Worm (Caenorhabditis elegans) whole organism, L3 larva: ENCODE measurements around the gene tbc-17.

Source experiments
- R02D3.7 ChIP-seq: fragments of 150-350 bp; optimal IDR thresholded peaks from 2 replicates; lab custom pipeline; 2014; ENCODE audit warnings: missing biosample characterization, missing genetic modification characterization
- ZK546.5 ChIP-seq: sonication (generic microtip); optimal IDR thresholded peaks from 2 replicates; lab custom pipeline; 2017; ENCODE audit warnings: missing biosample characterization, missing genetic modification characterization
- aly-2 ChIP-seq: fragments of 150-350 bp; optimal IDR thresholded peaks from 2 replicates; lab custom pipeline; 2014; ENCODE audit warnings: missing biosample characterization, missing genetic modification characterization
- ama-1 ChIP-seq: fragments of 150-350 bp; optimal IDR thresholded peaks from 2 replicates; lab custom pipeline; 2018
- ceh-16 ChIP-seq: sonication (generic microtip); optimal IDR thresholded peaks from 2 replicates; lab custom pipeline; 2017; ENCODE audit warnings: missing biosample characterization, missing genetic modification characterization
- ceh-28 ChIP-seq: fragments of 150-350 bp; optimal IDR thresholded peaks from 2 replicates; lab custom pipeline; 2014; ENCODE audit warnings: missing biosample characterization, missing genetic modification reagents, missing genetic modification characterization
- ceh-82 ChIP-seq: fragments of 150-350 bp; optimal IDR thresholded peaks from 2 replicates; lab custom pipeline; 2014; ENCODE audit warnings: missing biosample characterization, missing genetic modification characterization
- ceh-9 ChIP-seq: sonication (generic microtip); optimal IDR thresholded peaks from 2 replicates; lab custom pipeline; 2018; ENCODE audit warnings: missing biosample characterization, missing genetic modification characterization
- daf-12 ChIP-seq: fragments of 150-350 bp; optimal IDR thresholded peaks from 2 replicates; lab custom pipeline; 2014; ENCODE audit warnings: missing biosample characterization, missing genetic modification reagents, missing genetic modification characterization
- egl-27 ChIP-seq: sonication (generic microtip); optimal IDR thresholded peaks from 4 replicates; lab custom pipeline; 2017; ENCODE audit warnings: missing biosample characterization, missing genetic modification reagents, missing genetic modification characterization
- egl-5 ChIP-seq: fragments of 150-350 bp; optimal IDR thresholded peaks from 2 replicates; lab custom pipeline; 2017; ENCODE audit warnings: missing biosample characterization, missing genetic modification reagents, missing genetic modification characterization, inconsistent platforms
- elt-1 ChIP-seq: fragments of 150-350 bp; optimal IDR thresholded peaks from 2 replicates; lab custom pipeline; 2014; ENCODE audit warnings: missing biosample characterization, missing genetic modification characterization
- elt-2 ChIP-seq: sonication (generic microtip); optimal IDR thresholded peaks from 2 replicates; lab custom pipeline; 2016; ENCODE audit warnings: missing genetic modification reagents, mild to moderate bottlenecking, missing genetic modification characterization, missing compliant biosample characterization
- elt-3 ChIP-seq, 3 experiments: fragments of 150-350 bp in 1 of 3; sonication (generic microtip) in 2 of 3; optimal IDR thresholded peaks; 2 replicates in 2 of 3; 4 replicates in 1 of 3; lab custom pipeline; 2014 to 2017; ENCODE audit warnings: missing biosample characterization in 3 of 3, missing genetic modification characterization in 3 of 3
- eor-1 ChIP-seq, 2 experiments: fragments of 150-350 bp; optimal IDR thresholded peaks; 2 replicates each; lab custom pipeline; 2014 to 2018; ENCODE audit warnings: missing biosample characterization in 2 of 2, missing genetic modification characterization in 2 of 2
- fkh-10 ChIP-seq: sonication (generic microtip); optimal IDR thresholded peaks from 2 replicates; lab custom pipeline; 2017; ENCODE audit warnings: missing biosample characterization, missing genetic modification reagents, missing genetic modification characterization
- fkh-2 ChIP-seq: fragments of 150-350 bp; optimal IDR thresholded peaks from 2 replicates; lab custom pipeline; 2014; ENCODE audit warnings: missing biosample characterization, missing genetic modification reagents, missing genetic modification characterization
- hmg-11 ChIP-seq: sonication (generic microtip); optimal IDR thresholded peaks from 2 replicates; lab custom pipeline; 2016; ENCODE audit warnings: missing genetic modification characterization, missing compliant biosample characterization
- lin-15B ChIP-seq: fragments of 150-350 bp; optimal IDR thresholded peaks from 2 replicates; lab custom pipeline; 2014; ENCODE audit warnings: missing biosample characterization, missing genetic modification characterization
- lin-39 ChIP-seq: fragments of 150-350 bp; optimal IDR thresholded peaks from 2 replicates; lab custom pipeline; 2018; ENCODE audit warnings: missing biosample characterization, missing genetic modification reagents, missing genetic modification characterization
- lsy-12 ChIP-seq: sonication (generic microtip); optimal IDR thresholded peaks from 2 replicates; lab custom pipeline; 2016; ENCODE audit warnings: mild to moderate bottlenecking, missing genetic modification characterization, missing compliant biosample characterization
- mdl-1 ChIP-seq: fragments of 150-350 bp; optimal IDR thresholded peaks from 2 replicates; lab custom pipeline; 2014; ENCODE audit warnings: missing biosample characterization, missing genetic modification characterization
- nfya-1 ChIP-seq: sonication (generic microtip); optimal IDR thresholded peaks from 2 replicates; lab custom pipeline; 2017; ENCODE audit warnings: missing genetic modification characterization, mild to moderate bottlenecking, missing compliant biosample characterization, antibody characterized with exemption, moderate library complexity; ENCODE audit not compliant: insufficient read depth
- nhr-11 ChIP-seq: fragments of 150-350 bp; optimal IDR thresholded peaks from 2 replicates; lab custom pipeline; 2014; ENCODE audit warnings: missing biosample characterization, missing genetic modification characterization
- nhr-12 ChIP-seq: fragments of 150-350 bp; optimal IDR thresholded peaks from 2 replicates; lab custom pipeline; 2014; ENCODE audit warnings: missing biosample characterization, missing genetic modification characterization
- nhr-23 ChIP-seq: fragments of 150-350 bp; optimal IDR thresholded peaks from 2 replicates; lab custom pipeline; 2014; ENCODE audit warnings: missing biosample characterization, missing genetic modification reagents, missing genetic modification characterization
- nhr-237 ChIP-seq: fragments of 150-350 bp; optimal IDR thresholded peaks from 2 replicates; lab custom pipeline; 2014; ENCODE audit warnings: missing biosample characterization, missing genetic modification characterization
- nhr-25 ChIP-seq: sonication (generic microtip); optimal IDR thresholded peaks from 2 replicates; lab custom pipeline; 2017; ENCODE audit warnings: missing biosample characterization, missing genetic modification characterization
- nhr-28 ChIP-seq: fragments of 150-350 bp; optimal IDR thresholded peaks from 2 replicates; lab custom pipeline; 2014; ENCODE audit warnings: missing biosample characterization, missing genetic modification characterization
- nhr-43 ChIP-seq: sonication (generic microtip); optimal IDR thresholded peaks from 2 replicates; lab custom pipeline; 2016; ENCODE audit warnings: mild to moderate bottlenecking, missing genetic modification characterization, missing compliant biosample characterization; ENCODE audit not compliant: poor library complexity, severe bottlenecking
- nhr-77 ChIP-seq: fragments of 150-350 bp; optimal IDR thresholded peaks from 2 replicates; lab custom pipeline; 2014; ENCODE audit warnings: missing biosample characterization, missing genetic modification characterization
- sea-2 ChIP-seq: fragments of 150-350 bp; sonication (generic microtip); optimal IDR thresholded peaks from 4 replicates; lab custom pipeline; 2014; ENCODE audit warnings: missing biosample characterization, missing genetic modification reagents, missing genetic modification characterization
- skn-1 ChIP-seq: fragments of 150-350 bp; optimal IDR thresholded peaks from 2 replicates; lab custom pipeline; 2014; ENCODE audit warnings: missing biosample characterization, missing genetic modification characterization
- snpc-4 ChIP-seq: fragments of 150-350 bp; optimal IDR thresholded peaks from 2 replicates; lab custom pipeline; 2014; ENCODE audit warnings: missing biosample characterization, missing genetic modification characterization
- unc-39 ChIP-seq: sonication (generic microtip); optimal IDR thresholded peaks from 4 replicates; lab custom pipeline; 2017; ENCODE audit warnings: missing biosample characterization, missing genetic modification characterization
- unc-62 ChIP-seq: fragments of 150-350 bp; sonication (generic microtip); optimal IDR thresholded peaks from 4 replicates; lab custom pipeline; 2014; ENCODE audit warnings: missing biosample characterization, missing genetic modification reagents, missing genetic modification characterization

Gene tbc-17

ce11 chrII:12658409-12658808 is 35.8 kb upstream of the tbc-17 start:
- TF ChIP-seq nhr-23 (tag; lab: Kevin White, UChicago) (no peak), egl-5 (peak; percentile 79), elt-3 (tag; optimal IDR thresholded peaks at IDR 0.05; lab: Kevin White, UChicago) (no peak), snpc-4 (tag; lab: Kevin White, UChicago) (peak; percentile 20), nhr-25 (tag; lab: Kevin White, UChicago) (no peak), skn-1 (tag; lab: Kevin White, UChicago) (no peak)

ce11 chrII:12659676-12660371 is 34.4 kb upstream of the tbc-17 start:
- peak; percentile 38 for TF ChIP-seq hmg-11 (tag; lab: Kevin White, UChicago)
- no peak for TF ChIP-seq mdl-1
- peak; percentile 38 for TF ChIP-seq nfya-1 (tag; lab: Kevin White, UChicago)
- TF ChIP-seq aly-2 (tag; lab: Kevin White, UChicago) = no peak
- no peak for TF ChIP-seq fkh-2 (tag; lab: Kevin White, UChicago)
- TF ChIP-seq lin-15B (tag; lab: Kevin White, UChicago) = peak; percentile 22
- peak; percentile 47 for TF ChIP-seq lin-39 (tag; lab: Kevin White, UChicago)
- TF ChIP-seq snpc-4 (tag; lab: Kevin White, UChicago) = peak; percentile 34
- TF ChIP-seq egl-5 = peak; percentile 2

- TF ChIP-seq unc-39 (tag; lab: Kevin White, UChicago) = no peak
- TF ChIP-seq mdl-1 = no peak
- TF ChIP-seq nfya-1 (tag; lab: Kevin White, UChicago) = peak; percentile 51
- peak; percentile 70 for TF ChIP-seq lin-39 (tag; lab: Kevin White, UChicago)
- no peak for TF ChIP-seq R02D3.7 (tag; lab: Kevin White, UChicago)
- TF ChIP-seq elt-3 (tag; optimal IDR thresholded peaks at IDR 0.05; lab: Kevin White, UChicago) = no peak
These were observed 32.3 kb upstream of the tbc-17 start for ce11 chrII:12661930-12662329.

ce11 chrII:12665019-12665418 is 29.2 kb upstream of the tbc-17 start:
- TF ChIP-seq nfya-1 (tag; lab: Kevin White, UChicago) (peak; percentile 24), lsy-12 (tag; lab: Kevin White, UChicago) (peak; percentile 6), hmg-11 (tag; lab: Kevin White, UChicago) (peak; percentile 53), snpc-4 (tag; lab: Kevin White, UChicago) (no peak), lin-39 (tag; lab: Kevin White, UChicago) (peak; percentile 40)
- TF ChIP-seq, all 47 proteins: peak for 4

ce11 chrII:12666042-12666441 is 28.2 kb upstream of the tbc-17 start:
- TF ChIP-seq lsy-12 (tag; lab: Kevin White, UChicago) = no peak
- no peak for TF ChIP-seq snpc-4 (tag; lab: Kevin White, UChicago)
- TF ChIP-seq nfya-1 (tag; lab: Kevin White, UChicago) = no peak
- no peak for TF ChIP-seq fkh-10
- TF ChIP-seq ceh-28 (tag; lab: Kevin White, UChicago) = no peak
- TF ChIP-seq nhr-11 = no peak
- TF ChIP-seq ceh-82 (tag; lab: Kevin White, UChicago) = no peak
- TF ChIP-seq ceh-16 (tag; lab: Kevin White, UChicago) = no peak
- TF ChIP-seq elt-3 (tag; optimal IDR thresholded peaks at IDR 0.05; lab: Kevin White, UChicago) = no peak
- TF ChIP-seq ceh-9 (tag; lab: Kevin White, UChicago) = no peak
- TF ChIP-seq nhr-43 (tag; lab: Kevin White, UChicago) = no peak
- TF ChIP-seq nhr-237 (tag; lab: Kevin White, UChicago) = no peak
- TF ChIP-seq R02D3.7 (tag; lab: Kevin White, UChicago) = no peak
- no peak for TF ChIP-seq daf-12 (tag; lab: Kevin White, UChicago)
- TF ChIP-seq egl-5 = no peak
- TF ChIP-seq elt-2 (tag; lab: Kevin White, UChicago) = no peak
- no peak for TF ChIP-seq nhr-28
- TF ChIP-seq nhr-25 (tag; lab: Kevin White, UChicago) = no peak
- TF ChIP-seq ama-1 = no peak

- TF ChIP-seq lin-39 (tag; lab: Kevin White, UChicago) (no peak), elt-1 (no peak), eor-1 (tag; optimal IDR thresholded peaks at IDR 0.05; lab: Kevin White, UChicago) (no peak), unc-62 (GFP tag; lab: Kevin White, UChicago) (no peak), ceh-82 (tag; lab: Kevin White, UChicago) (no peak), unc-39 (tag; lab: Kevin White, UChicago) (no peak), egl-27 (tag; lab: Kevin White, UChicago) (no peak), nhr-28 (no peak), egl-5 (no peak), sea-2 (GFP tag; lab: Kevin White, UChicago) (no peak), nhr-12 (tag; lab: Kevin White, UChicago) (no peak), ZK546.5 (tag; lab: Kevin White, UChicago) (no peak), ceh-16 (tag; lab: Kevin White, UChicago) (no peak), fkh-10 (no peak), elt-2 (tag; lab: Kevin White, UChicago) (no peak), ceh-9 (tag; lab: Kevin White, UChicago) (no peak), nhr-77 (tag; lab: Kevin White, UChicago) (no peak)
These were observed 26.1 kb upstream of the tbc-17 start for ce11 chrII:12668148-12668547.
